Worm (Caenorhabditis elegans): ENCODE measurements around the gene pola-1.

pola-1 gene

DNA sequence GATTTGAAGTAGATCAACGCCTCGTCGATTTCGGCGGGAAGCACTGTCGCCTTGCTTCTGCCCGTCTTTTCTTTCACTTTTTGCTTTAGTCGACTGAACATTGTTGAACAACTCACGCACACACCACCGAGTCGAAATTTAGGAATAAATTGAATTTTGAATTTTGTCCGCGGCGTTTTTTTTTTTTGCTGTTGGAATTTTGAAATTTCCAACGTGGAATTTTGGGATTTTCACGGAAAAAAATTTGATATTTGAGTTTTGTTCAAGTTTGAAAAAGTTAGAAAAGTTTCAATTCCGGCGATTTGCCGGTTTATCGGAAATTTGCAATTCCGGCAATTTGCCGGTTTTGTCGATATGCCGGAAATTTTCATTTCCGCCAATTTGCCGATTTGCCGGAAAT, 14.9 kb downstream of the pola-1 start, which contains the start of gene Y47D3A.31:
Y47D3A.31 (minus strand) TSS at position 101 of the 400 bp plus-strand sequence.
- TF ChIP-seq ztf-11 (tag; optimal IDR thresholded peaks at IDR 0.05) (no peak), unc-62 (GFP tag; optimal IDR thresholded peaks at IDR 0.05 in 1 of 2) (no peak), unc-62 (tag; optimal IDR thresholded peaks at IDR 0.05) (no peak), daf-19 (GFP tag; conservative IDR thresholded peaks at IDR 0.05) (no peak), pqm-1 (tag; optimal IDR thresholded peaks at IDR 0.05) (no peak), saeg-2 (GFP tag; IDR thresholded peaks at IDR 0.05) (no peak), dmd-8 (GFP tag; IDR thresholded peaks at IDR 0.05) (no peak), ceh-28 (tag; optimal IDR thresholded peaks at IDR 0.05) (no peak), fos-1 (tag; optimal IDR thresholded peaks at IDR 0.05) (no peak), madf-9 (GFP tag; conservative IDR thresholded peaks at IDR 0.05) (no peak), ctbp-1 (GFP tag; IDR thresholded peaks at IDR 0.05) (no peak), lin-39 (tag; optimal IDR thresholded peaks at IDR 0.05) (no peak), F37D6.2 (tag; optimal IDR thresholded peaks at IDR 0.05) (no peak), nhr-11 (tag; optimal IDR thresholded peaks at IDR 0.05) (no peak), Y75B8A.6 (GFP tag; IDR thresholded peaks at IDR 0.05) (no peak), nhr-77 (tag; optimal IDR thresholded peaks at IDR 0.05) (no peak), hif-1 (tag; optimal IDR thresholded peaks at IDR 0.05) (no peak), set-16 (GFP tag; IDR thresholded peaks at IDR 0.05) (no peak), F44E2.7 (GFP tag; IDR thresholded peaks at IDR 0.05) (no peak)

- TF ChIP-seq lin-29 (GFP tag; IDR thresholded peaks at IDR 0.05) (no peak), gei-8 (GFP tag; optimal IDR thresholded peaks at IDR 0.05) (no peak), D1046.2 (GFP tag; IDR thresholded peaks at IDR 0.05) (no peak), saeg-2 (GFP tag; IDR thresholded peaks at IDR 0.05) (no peak), cey-2 (tag; optimal IDR thresholded peaks at IDR 0.05; ENCODE audit: borderline replicate concordance, insufficient read depth) (no peak), ZK337.2 (GFP tag; IDR thresholded peaks at IDR 0.05) (no peak), mdt-29 (GFP tag; IDR thresholded peaks at IDR 0.05) (no peak), F44E2.7 (GFP tag; IDR thresholded peaks at IDR 0.05) (no peak), T26A8.4 (GFP tag; IDR thresholded peaks at IDR 0.05) (no peak), Y5F2A.4 (GFP tag; optimal IDR thresholded peaks at IDR 0.05) (no peak), ceh-32 (tag; optimal IDR thresholded peaks at IDR 0.05; ENCODE audit: poor library complexity) (no peak), hlh-30 (tag; optimal IDR thresholded peaks at IDR 0.05; ENCODE audit: insufficient read depth) (no peak), snpc-1.2 (GFP tag; IDR thresholded peaks at IDR 0.05) (no peak), nhr-42 (GFP tag; IDR thresholded peaks at IDR 0.05) (no peak), nhr-25 (tag; optimal IDR thresholded peaks at IDR 0.05; ENCODE audit: borderline replicate concordance, insufficient read depth) (no peak)
Observed at ce11 chrIII:11157916-11158315, 15.7 kb downstream of the pola-1 start.

DNA sequence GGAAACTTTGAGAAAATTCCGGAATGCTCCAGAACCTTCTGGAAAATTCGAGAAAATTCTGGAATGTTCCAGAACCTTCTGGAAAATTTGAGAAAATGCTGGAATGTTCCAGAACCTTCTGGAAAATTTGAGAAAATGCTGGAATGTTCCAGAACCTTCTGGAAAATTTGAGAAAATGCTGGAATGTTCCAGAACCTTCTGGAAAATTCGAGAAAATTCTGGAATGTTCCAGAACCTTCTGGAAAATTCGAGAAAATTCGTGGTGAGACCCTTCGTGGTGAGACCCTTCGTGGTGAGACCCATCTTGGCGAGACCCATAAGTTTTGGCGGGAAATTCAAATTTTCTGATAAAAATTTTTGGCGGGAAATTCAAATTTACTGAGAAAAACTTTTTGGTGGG, 18.3 kb downstream of the pola-1 start:
- 0 out of 2 replicates have a peak, but pooled peaks have one; percentile 21 for TF ChIP-seq lin-38 (GFP tag; IDR thresholded peaks at IDR 0.05)

- no peak for TF ChIP-seq daf-8 (GFP tag; IDR thresholded peaks at IDR 0.05)
- no peak for TF ChIP-seq daf-19 (GFP tag; conservative IDR thresholded peaks at IDR 0.05)
- no peak for TF ChIP-seq nhr-111 (GFP tag; optimal IDR thresholded peaks at IDR 0.05)
- TF ChIP-seq D1046.2 (GFP tag; IDR thresholded peaks at IDR 0.05), result 0 out of 2 replicates have a peak, but pooled peaks have one; percentile 35
- no peak for TF ChIP-seq fkh-10 (GFP tag; optimal IDR thresholded peaks at IDR 0.05)
- peak; percentile 88 for TF ChIP-seq set-16 (GFP tag; IDR thresholded peaks at IDR 0.05)
- TF ChIP-seq nhr-42 (GFP tag; IDR thresholded peaks at IDR 0.05), result no peak
- TF ChIP-seq mep-1 (tag; optimal IDR thresholded peaks at IDR 0.05), result no peak
- TF ChIP-seq zip-11 (GFP tag; IDR thresholded peaks at IDR 0.05), result no peak
- TF ChIP-seq tra-1 (GFP tag; IDR thresholded peaks at IDR 0.05), result no peak
- no peak for TF ChIP-seq R02D3.7 (tag; optimal IDR thresholded peaks at IDR 0.05)
- TF ChIP-seq ceh-32 (tag; optimal IDR thresholded peaks at IDR 0.05; ENCODE audit: poor library complexity), result no peak
- TF ChIP-seq mdt-29 (GFP tag; IDR thresholded peaks at IDR 0.05), result no peak
- no peak for TF ChIP-seq aly-2 (tag; optimal IDR thresholded peaks at IDR 0.05)
- TF ChIP-seq ama-1 (optimal IDR thresholded peaks at IDR 0.05), result no peak
Observed at ce11 chrIII:11169680-11170079, 27.4 kb downstream of the pola-1 start.

Data from whole organism, L4 larva.